Worm (Caenorhabditis elegans): ENCODE data around the gene cyp-33C9.

cyp-33C9 gene

DNA sequence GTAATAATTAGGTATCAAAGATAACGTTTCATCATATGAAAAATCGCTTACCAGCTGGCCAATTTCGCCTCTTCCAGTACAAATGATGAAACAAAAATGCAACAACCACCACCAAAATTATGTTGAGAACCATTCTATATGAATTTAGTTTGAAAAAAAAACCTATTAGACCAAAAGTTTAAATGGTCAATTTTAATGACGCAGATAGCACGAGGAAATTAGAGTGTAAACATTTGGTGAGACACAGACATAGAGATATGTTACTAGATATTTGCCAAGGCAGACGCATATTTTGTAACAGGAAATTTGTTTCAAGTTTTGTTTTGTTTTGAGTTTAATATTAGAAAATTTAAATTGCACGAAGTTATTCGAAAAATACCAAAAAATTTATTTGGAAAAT, at the start of gene cyp-33C9:
Gene cyp-33C9 (minus strand): TSS at position 211 of the 400 bp plus-strand sequence.
- TF ChIP-seq ces-1 (GFP tag; optimal IDR thresholded peaks at IDR 0.05) = no peak

DNA sequence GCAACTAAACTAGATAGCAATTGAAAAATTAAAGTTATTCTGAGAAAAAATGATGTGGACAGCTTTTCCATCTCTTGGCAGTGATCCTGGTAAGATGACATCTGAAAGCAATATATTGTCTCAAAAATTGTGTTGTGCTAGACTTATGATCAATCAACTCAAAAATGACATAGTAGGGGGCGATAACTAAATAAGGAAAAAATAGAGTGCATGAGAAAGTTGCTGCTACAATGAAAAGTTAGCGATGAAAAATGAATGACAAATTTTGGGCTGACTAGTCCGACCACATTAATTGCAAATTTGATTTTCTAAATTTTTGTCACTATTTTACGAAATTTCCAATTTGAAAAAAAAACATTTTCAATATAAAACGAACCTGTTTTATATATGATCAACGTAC, 46.8 kb upstream of the cyp-33C9 start, which contains the start of gene srab-9:
Gene srab-9 (minus strand): TSS at position 101 of the 400 bp plus-strand sequence.
- TF ChIP-seq pha-4 (tag; optimal IDR thresholded peaks at IDR 0.05) (no peak), ham-2 (GFP tag; optimal IDR thresholded peaks at IDR 0.05) (no peak), ceh-39 (tag; optimal IDR thresholded peaks at IDR 0.05) (no peak), elt-1 (tag; optimal IDR thresholded peaks at IDR 0.05; ENCODE audit: borderline replicate concordance, insufficient read depth) (no peak), elt-3 (tag; optimal IDR thresholded peaks at IDR 0.05) (no peak), lsy-2 (tag; optimal IDR thresholded peaks at IDR 0.05) (no peak), tbx-8 (GFP tag; optimal IDR thresholded peaks at IDR 0.05) (no peak)

DNA sequence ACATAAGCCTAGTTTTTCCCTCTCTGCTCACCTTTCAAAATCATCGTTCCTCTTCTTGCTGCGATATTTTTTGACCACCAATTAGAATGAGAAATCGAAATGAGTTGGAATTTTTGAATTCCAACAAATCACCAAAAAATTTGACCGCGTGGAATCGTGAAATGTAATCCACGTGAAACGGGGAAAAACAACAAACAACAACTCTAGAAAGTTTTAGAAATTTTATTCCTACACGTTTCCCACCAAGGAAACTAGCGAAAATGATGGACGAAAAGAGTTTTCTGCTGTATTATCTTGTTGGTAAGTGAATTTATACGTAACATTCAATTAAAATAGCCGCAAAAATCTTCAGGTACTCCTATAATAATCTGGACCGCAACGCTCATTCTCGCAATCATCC, 44.1 kb upstream of the cyp-33C9 start, which contains the start of the genes irld-3 and F02C9.1:
Gene irld-3 (minus strand): TSS at position 101 of the 400 bp plus-strand sequence.
Gene F02C9.1 (plus strand): TSS at position 216 of the 400 bp plus-strand sequence.
- TF ChIP-seq mep-1 (tag; optimal IDR thresholded peaks at IDR 0.05) (no peak), drap-1 (GFP tag; optimal IDR thresholded peaks at IDR 0.05) (no peak), lsy-2 (tag; optimal IDR thresholded peaks at IDR 0.05) (no peak), M03D4.4 (tag; optimal IDR thresholded peaks at IDR 0.05) (no peak), elt-3 (tag; optimal IDR thresholded peaks at IDR 0.05) (no peak), sptf-1 (tag; optimal IDR thresholded peaks at IDR 0.05) (no peak), nhr-2 (tag; optimal IDR thresholded peaks at IDR 0.05) (no peak), elt-1 (tag; optimal IDR thresholded peaks at IDR 0.05; ENCODE audit: borderline replicate concordance, insufficient read depth) (no peak), ceh-83 (GFP tag; optimal IDR thresholded peaks at IDR 0.05) (no peak), unc-39 (tag; optimal IDR thresholded peaks at IDR 0.05) (no peak), ceh-43 (GFP tag; optimal IDR thresholded peaks at IDR 0.05) (no peak), unc-120 (tag; optimal IDR thresholded peaks at IDR 0.05; ENCODE audit: poor library complexity, severe bottlenecking) (no peak), bed-3 (GFP tag; optimal IDR thresholded peaks at IDR 0.05) (no peak), blmp-1 (tag; optimal IDR thresholded peaks at IDR 0.05) (no peak), tbx-8 (GFP tag; optimal IDR thresholded peaks at IDR 0.05) (no peak), ham-2 (GFP tag; optimal IDR thresholded peaks at IDR 0.05) (no peak), lin-32 (GFP tag; optimal IDR thresholded peaks at IDR 0.05) (no peak), nhr-12 (tag; optimal IDR thresholded peaks at IDR 0.05) (no peak), ztf-11 (tag; optimal IDR thresholded peaks at IDR 0.05) (no peak)

- no peak for TF ChIP-seq lin-13 (tag; optimal IDR thresholded peaks at IDR 0.05)
- TF ChIP-seq elt-3 (tag; optimal IDR thresholded peaks at IDR 0.05) = no peak
- no peak for TF ChIP-seq ztf-11 (tag; optimal IDR thresholded peaks at IDR 0.05)
- TF ChIP-seq lsy-2 (tag; optimal IDR thresholded peaks at IDR 0.05) = no peak
- TF ChIP-seq ceh-43 (GFP tag; optimal IDR thresholded peaks at IDR 0.05) = no peak
- no peak for TF ChIP-seq cnd-1 (tag; optimal IDR thresholded peaks at IDR 0.05)
- TF ChIP-seq snpc-4 (tag; optimal IDR thresholded peaks at IDR 0.05) = no peak
- TF ChIP-seq ceh-39 (tag; optimal IDR thresholded peaks at IDR 0.05) = no peak
- no peak for TF ChIP-seq mls-2 (tag; optimal IDR thresholded peaks at IDR 0.05)
- TF ChIP-seq unc-39 (tag; optimal IDR thresholded peaks at IDR 0.05) = no peak
- TF ChIP-seq ces-1 (GFP tag; optimal IDR thresholded peaks at IDR 0.05) = no peak
- TF ChIP-seq zip-8 (tag; optimal IDR thresholded peaks at IDR 0.05) = no peak
- TF ChIP-seq nhr-12 (tag; optimal IDR thresholded peaks at IDR 0.05) = no peak
- TF ChIP-seq ham-2 (GFP tag; optimal IDR thresholded peaks at IDR 0.05) = no peak
These were observed 39.0 kb upstream of the cyp-33C9 start, which contains the start of gene F02C9.2 for ce11 chrV:3133293-3133755. Gene F02C9.2, plus strand, starts transcription at chrV:3133705.

DNA sequence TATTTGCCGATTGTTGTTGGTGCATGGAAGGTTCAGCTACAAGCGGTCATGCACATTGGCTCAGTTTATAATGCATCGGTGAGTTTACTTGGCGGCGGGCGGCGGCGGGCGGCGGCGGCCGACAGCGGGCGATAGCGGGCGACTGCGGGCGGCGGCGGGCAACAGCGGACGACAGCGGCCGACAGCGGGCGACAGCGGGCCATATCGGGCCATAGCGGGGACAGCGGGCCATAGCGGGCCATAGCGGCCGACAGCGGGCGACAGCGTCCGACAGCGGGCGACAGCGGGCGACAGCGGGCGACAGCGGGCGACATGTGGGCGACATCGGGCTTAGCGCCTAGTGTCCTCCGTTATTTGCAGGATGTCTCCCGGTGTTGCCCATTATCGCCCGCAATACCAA, 37.8 kb upstream of the cyp-33C9 start:
- TF ChIP-seq snpc-4 (tag; optimal IDR thresholded peaks at IDR 0.05) (no peak), mls-2 (tag; optimal IDR thresholded peaks at IDR 0.05) (peak; percentile 34)

DNA sequence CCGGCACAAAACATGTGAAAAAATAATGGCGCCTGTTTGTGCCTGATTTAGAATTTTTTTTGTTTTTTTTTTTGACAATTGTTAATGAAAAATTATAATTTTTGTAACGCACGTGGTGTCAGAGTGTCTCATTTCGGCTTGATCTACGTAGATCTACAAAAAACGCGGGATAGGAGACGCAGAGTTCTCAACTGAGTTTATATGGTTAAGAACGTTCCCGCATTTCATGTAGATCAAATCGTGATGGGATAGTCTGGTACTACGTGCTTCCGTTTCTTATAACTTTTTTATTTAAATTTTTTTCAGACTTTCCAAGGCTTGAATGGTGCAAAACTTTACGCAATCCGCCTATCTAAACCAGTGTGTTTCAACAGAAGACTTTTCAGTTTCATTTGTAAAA, 34.4 kb upstream of the cyp-33C9 start, which contains the start of gene tat-6:
Gene tat-6 (plus strand): TSS at position 301 of the 400 bp plus-strand sequence.
- TF ChIP-seq ztf-11 (tag; optimal IDR thresholded peaks at IDR 0.05) (no peak), mep-1 (tag; optimal IDR thresholded peaks at IDR 0.05) (no peak), blmp-1 (tag; optimal IDR thresholded peaks at IDR 0.05) (no peak), nhr-237 (tag; optimal IDR thresholded peaks at IDR 0.05) (no peak), mls-2 (tag; optimal IDR thresholded peaks at IDR 0.05) (no peak), ceh-39 (tag; optimal IDR thresholded peaks at IDR 0.05) (no peak), sptf-1 (tag; optimal IDR thresholded peaks at IDR 0.05) (no peak), lin-13 (tag; optimal IDR thresholded peaks at IDR 0.05) (no peak), hlh-1 (tag; optimal IDR thresholded peaks at IDR 0.05) (no peak), nhr-2 (tag; optimal IDR thresholded peaks at IDR 0.05) (no peak), unc-120 (tag; optimal IDR thresholded peaks at IDR 0.05; ENCODE audit: poor library complexity, severe bottlenecking) (no peak), bed-3 (GFP tag; optimal IDR thresholded peaks at IDR 0.05) (no peak), nhr-28 (tag; optimal IDR thresholded peaks at IDR 0.05) (no peak), nhr-76 (tag; optimal IDR thresholded peaks at IDR 0.05) (no peak)

Measured in whole organism, mixed stage, embryonic.